Fruit fly (Drosophila melanogaster) S2 (cell line): ENCODE results near the gene Vha16-5.

Source experiments
- CG8478 ChIP-seq: fragments of >200 bp; optimal IDR thresholded peaks from 2 replicates; lab custom pipeline; 2018
- CTCF ChIP-seq, 2 experiments: fragments of >200 bp; optimal IDR thresholded peaks; 2 replicates each; lab custom pipeline; 2018

Vha16-5 gene

DNA sequence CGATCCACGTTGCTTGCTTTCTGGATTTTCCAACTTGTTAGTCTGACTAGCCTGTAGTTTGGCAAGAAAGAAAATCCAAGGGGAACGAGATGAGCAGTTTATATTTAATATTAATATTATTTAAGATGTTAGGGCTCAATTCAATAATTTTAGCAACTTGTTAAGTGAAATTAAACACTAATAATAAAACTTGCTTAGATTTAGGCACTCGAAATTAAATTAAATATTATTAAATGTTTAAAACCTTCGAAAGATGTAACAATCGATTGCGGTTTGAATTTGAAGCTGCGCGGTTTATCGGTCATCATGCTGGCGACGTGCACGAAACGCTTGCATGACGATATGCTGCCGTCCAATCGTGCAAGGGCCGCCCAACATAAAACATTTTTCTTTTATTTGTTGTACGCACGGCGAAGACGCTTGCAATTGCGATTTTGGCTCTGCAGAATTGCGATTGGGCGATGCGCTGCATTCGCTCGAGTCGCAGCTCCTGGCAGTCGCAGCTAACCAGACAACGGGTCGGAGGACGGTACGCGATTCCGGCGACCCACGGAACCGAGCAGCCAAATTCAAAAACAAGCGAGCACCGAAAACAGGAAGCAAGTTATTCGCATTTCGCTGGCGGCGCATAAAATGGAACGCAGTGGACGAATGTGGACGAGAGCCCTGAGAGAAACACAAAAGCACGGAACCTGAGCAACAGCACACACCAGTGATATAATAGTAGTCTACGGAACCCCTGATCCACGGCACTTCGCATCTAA lies at the start of gene Vha16-5, which contains the start of gene CG12299:
TSS of gene Vha16-5 (minus strand) at position 51 of the 764 bp plus-strand sequence.
TSS of gene CG12299 (plus strand) at position 353 of the 764 bp plus-strand sequence.
- TF ChIP-seq CTCF (optimal IDR thresholded peaks at IDR 0.05; lab: Kevin White, UChicago) = no peak
- TF ChIP-seq CG8478 (lab: Kevin White, UChicago) = no peak

- TF ChIP-seq CG8478 (lab: Kevin White, UChicago) = no peak
Observed at dm6 chr2L:10781252-10781651, 44.4 kb upstream of the Vha16-5 start.

DNA sequence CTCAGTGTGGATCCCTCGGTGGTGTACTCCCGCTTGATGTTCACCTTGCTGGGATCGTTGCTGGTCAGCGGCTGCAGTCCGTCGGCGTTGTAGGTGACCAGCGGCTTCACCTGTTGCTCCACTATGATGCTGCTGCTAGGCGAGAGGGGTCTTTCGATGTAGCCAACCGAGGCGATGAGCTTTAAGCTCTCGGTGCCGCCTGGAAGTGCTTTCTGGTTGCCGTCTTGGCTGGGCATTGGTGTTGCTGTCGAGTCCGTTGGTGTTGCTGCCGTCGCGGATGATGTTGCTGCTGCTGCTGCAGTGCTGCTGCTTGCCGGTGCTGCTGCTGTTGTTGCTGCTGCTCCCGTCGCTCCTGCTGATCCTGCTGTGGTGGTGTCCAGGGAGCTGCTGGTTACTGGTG lies 37.2 kb upstream of the Vha16-5 start:
- no peak for TF ChIP-seq CG8478 (lab: Kevin White, UChicago)
- no peak for TF ChIP-seq CTCF (optimal IDR thresholded peaks at IDR 0.05; lab: Kevin White, UChicago)

DNA sequence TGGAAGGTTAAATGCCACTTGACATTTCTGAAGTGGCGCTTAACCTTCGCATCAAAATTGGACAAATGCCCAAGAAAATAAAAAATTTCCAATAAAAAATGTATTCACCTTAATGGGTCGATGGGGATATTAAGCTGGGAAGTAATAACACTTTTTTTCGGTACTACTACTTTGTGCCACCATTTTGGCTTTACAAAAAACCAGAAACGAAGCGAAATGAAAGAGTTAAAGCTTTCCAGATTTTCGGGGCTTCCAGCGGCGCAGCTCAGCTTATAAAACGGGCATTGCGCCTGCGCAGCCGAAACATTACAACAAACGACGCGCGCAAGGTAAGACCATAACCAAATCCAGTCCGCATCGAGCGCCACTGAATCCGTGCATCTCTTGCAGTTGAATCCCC lies 33.7 kb upstream of the Vha16-5 start, which contains the start of gene CG17127:
TSS of gene CG17127 (plus strand) at position 301 of the 400 bp plus-strand sequence.
- no peak for TF ChIP-seq CTCF (optimal IDR thresholded peaks at IDR 0.05; lab: Kevin White, UChicago)
- TF ChIP-seq CG8478 (lab: Kevin White, UChicago) = no peak

- TF ChIP-seq CG8478 (lab: Kevin White, UChicago) (no peak), CTCF (optimal IDR thresholded peaks at IDR 0.05; lab: Kevin White, UChicago) (no peak)
Observed at dm6 chr2L:10769708-10770107, 32.9 kb upstream of the Vha16-5 start, which contains the start of gene CG6724. Gene CG6724 (minus strand): TSS chr2L:10769952.

- TF ChIP-seq CTCF (optimal IDR thresholded peaks at IDR 0.05; lab: Kevin White, UChicago) = peak in 1 of 2 experiments; percentile 28
- TF ChIP-seq CG8478 (lab: Kevin White, UChicago) = no peak
Observed at dm6 chr2L:10767597-10768188, 30.9 kb upstream of the Vha16-5 start, which contains the start of gene Ubc2. Gene Ubc2 (minus strand): TSS chr2L:10768006.

dm6 chr2L:10760422-10761166 lies 23.8 kb upstream of the Vha16-5 start, which contains the start of gene CG6495:
Gene CG6495 (plus strand): TSS chr2L:10761116.
- no peak for TF ChIP-seq CTCF (optimal IDR thresholded peaks at IDR 0.05; lab: Kevin White, UChicago)
- no peak for TF ChIP-seq CG8478 (lab: Kevin White, UChicago)

DNA sequence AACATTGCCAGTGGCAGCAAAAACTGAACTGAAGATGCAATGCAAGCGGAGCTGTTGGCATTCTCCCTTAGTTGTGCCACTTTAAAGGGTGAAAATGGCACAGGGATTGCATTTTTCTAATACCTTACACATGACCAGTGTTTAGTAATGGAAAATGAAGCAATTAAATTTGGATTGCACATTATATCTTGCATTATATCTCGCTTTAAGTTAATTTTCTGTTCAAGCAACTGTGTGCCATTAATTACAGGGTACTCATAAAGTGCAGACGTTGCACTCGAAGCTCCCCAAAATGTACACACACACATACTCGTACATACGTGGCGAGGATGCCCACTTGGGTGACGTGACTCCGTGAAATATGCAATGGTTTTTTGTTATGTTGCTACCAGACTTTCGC lies 22.8 kb upstream of the Vha16-5 start:
- no peak for TF ChIP-seq CG8478 (lab: Kevin White, UChicago)
- TF ChIP-seq CTCF (optimal IDR thresholded peaks at IDR 0.05; lab: Kevin White, UChicago) = no peak

DNA sequence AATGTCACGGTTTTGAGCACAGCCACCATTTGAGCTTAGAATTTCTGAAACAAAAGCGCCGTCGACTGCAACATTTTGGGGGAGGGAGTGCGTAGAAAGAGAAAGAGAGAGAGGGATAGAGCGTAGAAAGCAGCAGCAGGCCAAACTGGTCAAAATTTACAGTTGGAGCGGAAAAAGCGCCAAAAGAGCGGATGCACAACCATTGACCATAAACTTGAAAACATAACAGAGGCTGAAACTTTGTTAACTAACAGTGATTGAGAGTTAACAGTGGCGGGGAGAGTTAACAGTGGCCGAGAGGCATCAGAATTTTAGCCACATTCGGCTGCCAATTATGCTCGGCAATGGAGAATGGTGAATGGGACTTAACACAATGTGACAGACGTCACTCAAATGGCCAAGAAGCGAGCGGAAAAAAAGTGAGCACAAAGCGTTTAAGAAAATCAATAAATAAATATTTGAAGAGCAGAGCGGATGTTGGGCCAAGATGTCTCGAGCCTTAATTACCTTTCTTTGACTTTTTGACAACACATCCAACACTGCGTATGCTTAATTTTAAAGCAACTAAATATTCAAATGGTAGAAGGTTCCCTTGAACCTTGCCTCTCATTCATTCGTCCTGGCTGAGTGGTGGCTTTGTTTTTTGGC lies 20.3 kb upstream of the Vha16-5 start:
- no peak for TF ChIP-seq CTCF (optimal IDR thresholded peaks at IDR 0.05; lab: Kevin White, UChicago)
- no peak for TF ChIP-seq CG8478 (lab: Kevin White, UChicago)

DNA sequence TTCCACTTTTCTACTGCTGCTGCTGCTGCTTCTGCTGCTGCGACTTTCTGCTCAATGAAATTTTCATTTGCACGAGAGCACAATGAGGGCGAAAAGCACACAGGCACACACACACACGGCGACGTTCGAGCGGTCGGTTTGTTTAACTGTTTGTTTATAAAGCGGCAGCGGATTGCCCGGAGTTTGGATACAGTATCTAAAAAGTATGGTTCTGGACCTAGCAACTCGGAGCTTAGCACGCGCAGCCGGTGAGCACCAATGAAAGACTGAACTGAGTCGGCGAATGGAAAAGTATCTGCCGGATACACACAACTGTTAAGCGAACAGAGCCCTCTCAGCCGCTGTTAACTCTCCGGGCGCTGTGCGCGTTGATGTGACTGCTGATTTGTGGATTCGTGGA lies 19.2 kb upstream of the Vha16-5 start, which contains the start of gene CG17124:
TSS of gene CG17124 (minus strand) at position 277 of the 400 bp plus-strand sequence.
- TF ChIP-seq CG8478 (lab: Kevin White, UChicago) = no peak
- TF ChIP-seq CTCF (optimal IDR thresholded peaks at IDR 0.05; lab: Kevin White, UChicago) = no peak

DNA sequence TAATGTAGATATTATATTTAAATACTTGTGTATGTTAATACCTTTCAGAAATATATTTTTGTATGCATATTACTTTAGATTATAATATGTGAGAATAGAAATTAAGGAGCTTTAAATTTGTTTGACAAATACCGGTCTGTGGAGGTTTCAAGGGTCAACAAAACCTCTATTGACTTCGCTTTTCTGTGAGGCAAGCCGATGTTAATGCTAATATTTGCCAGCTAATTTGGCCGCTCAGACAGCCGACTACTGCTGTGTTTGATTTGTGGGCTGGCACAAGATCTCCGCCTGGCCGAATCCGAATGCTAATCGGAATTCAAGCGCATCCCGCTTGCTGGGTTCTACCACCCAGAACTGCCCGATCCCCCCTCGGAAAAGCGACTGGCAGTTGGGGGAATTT lies 17.8 kb upstream of the Vha16-5 start:
- no peak for TF ChIP-seq CG8478 (lab: Kevin White, UChicago)
- TF ChIP-seq CTCF (optimal IDR thresholded peaks at IDR 0.05; lab: Kevin White, UChicago) = no peak

dm6 chr2L:10753618-10754017 lies 16.8 kb upstream of the Vha16-5 start:
- no peak for TF ChIP-seq CG8478 (lab: Kevin White, UChicago)

DNA sequence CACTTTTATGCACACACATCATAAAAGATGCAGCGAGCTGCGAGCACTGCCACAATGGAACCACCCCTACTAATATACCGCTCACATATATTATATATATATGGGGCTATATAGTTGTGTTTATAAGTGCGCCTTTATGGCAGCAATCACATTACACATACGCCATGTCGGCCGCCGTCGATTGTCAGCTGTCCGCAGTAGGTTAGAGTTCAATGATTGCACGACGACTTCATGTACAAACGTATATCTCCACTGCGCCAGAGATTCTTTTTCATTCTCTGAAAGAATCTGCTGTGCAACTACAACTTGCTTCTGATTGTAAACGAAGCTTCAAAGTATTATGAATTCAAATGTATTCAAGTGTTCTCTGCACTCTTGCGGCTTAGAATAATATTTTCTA lies 15.8 kb upstream of the Vha16-5 start:
- TF ChIP-seq CTCF (optimal IDR thresholded peaks at IDR 0.05; lab: Kevin White, UChicago) (no peak), CG8478 (lab: Kevin White, UChicago) (no peak)
